Worm (Caenorhabditis elegans): ENCODE results near the gene oops-1.

Gene oops-1

DNA sequence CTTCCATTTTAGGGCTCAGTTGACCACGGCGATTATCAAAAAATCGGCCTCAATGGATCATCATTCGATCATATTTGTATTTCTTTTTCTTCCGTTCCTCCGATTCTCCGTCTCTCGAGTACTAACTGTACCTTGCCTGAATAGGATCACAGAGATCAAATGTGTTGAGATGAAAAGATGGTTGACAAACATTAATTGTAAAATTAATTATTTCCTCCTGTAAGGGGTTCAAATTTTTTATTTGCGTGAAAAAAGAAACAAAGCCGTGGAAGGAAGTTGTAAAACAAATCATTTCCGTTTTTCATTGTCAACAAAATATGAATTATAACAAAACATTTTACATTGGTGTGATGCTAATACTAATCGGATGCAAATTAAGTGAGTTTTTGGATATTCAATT is 22.9 kb downstream of the oops-1 start, which contains the start of gene C31H1.2:
Gene C31H1.2 (plus strand): TSS at position 301 of the 400 bp plus-strand sequence.
- TF ChIP-seq hmg-4 (GFP tag; optimal IDR thresholded peaks at IDR 0.05) (no peak), ceh-13 (GFP tag; optimal IDR thresholded peaks at IDR 0.05) (no peak), pes-1 (GFP tag; IDR thresholded peaks at IDR 0.05) (no peak), ceh-36 (tag; optimal IDR thresholded peaks at IDR 0.05) (no peak), F13C5.2 (tag; optimal IDR thresholded peaks at IDR 0.05) (no peak), tbx-11 (GFP tag; IDR thresholded peaks at IDR 0.05) (no peak), flt-1 (GFP tag; IDR thresholded peaks at IDR 0.05) (no peak)

DNA sequence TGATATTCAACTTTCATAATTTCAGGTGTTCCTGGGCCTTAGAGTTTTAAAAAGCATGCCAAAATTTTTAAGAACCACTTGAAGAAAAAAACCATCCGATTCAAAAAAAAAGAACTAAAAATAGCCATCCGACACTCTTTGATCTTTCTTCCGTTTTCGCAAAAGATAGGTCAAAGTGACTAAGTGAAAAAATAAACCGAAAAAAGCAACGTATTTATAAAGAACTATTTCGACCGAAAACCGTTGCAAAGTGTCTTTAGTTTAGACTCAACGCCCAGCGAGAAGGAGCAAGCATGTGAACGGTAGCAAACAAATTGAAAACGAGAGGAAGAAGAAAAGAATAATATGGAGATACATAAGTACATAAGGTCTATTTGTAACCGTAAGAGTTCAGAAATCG is 30.3 kb downstream of the oops-1 start:
- TF ChIP-seq B0310.2 (tag; optimal IDR thresholded peaks at IDR 0.05) (no peak), tbx-11 (GFP tag; IDR thresholded peaks at IDR 0.05) (no peak), ceh-13 (GFP tag; optimal IDR thresholded peaks at IDR 0.05) (no peak), hmbx-1 (tag; optimal IDR thresholded peaks at IDR 0.05) (no peak), ceh-36 (tag; optimal IDR thresholded peaks at IDR 0.05) (no peak), pes-1 (GFP tag; IDR thresholded peaks at IDR 0.05) (no peak), hnd-1 (tag; optimal IDR thresholded peaks at IDR 0.05) (no peak), scrt-1 (GFP tag; IDR thresholded peaks at IDR 0.05) (no peak), tbx-37 (GFP tag; conservative IDR thresholded peaks at IDR 0.05) (no peak), ets-7 (tag; optimal IDR thresholded peaks at IDR 0.05) (no peak), hmg-4 (GFP tag; optimal IDR thresholded peaks at IDR 0.05) (no peak), sea-1 (GFP tag; conservative IDR thresholded peaks at IDR 0.05) (no peak), F13C5.2 (tag; optimal IDR thresholded peaks at IDR 0.05) (no peak), ama-1 (optimal IDR thresholded peaks at IDR 0.05) (no peak)

DNA sequence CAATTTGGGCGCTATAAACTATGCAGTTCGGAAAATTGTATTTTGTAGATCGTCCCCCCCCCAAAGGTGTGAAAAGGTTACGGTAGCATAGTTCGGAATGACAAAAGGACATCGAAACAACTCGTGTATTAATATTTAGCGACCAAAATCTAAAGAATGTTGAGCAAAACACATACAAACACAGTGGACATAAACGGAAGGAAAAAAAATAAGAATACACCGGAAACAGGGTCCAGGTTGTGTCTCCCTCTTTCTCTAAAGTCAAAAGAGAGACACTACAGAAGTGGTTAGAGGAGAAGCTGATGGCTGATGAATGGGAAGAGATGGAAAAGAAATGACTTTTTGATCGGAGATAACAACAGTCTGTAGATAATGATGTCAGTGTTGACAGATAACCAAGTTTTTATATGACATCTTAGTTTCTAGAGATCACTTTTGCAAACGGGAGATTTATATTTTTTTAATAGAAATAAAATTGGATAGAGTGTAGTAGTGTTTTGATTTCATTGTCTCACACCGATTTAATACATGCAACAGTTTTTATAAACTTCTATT is 33.6 kb downstream of the oops-1 start:
- TF ChIP-seq hmg-4 (GFP tag; optimal IDR thresholded peaks at IDR 0.05) (no peak), tbx-11 (GFP tag; IDR thresholded peaks at IDR 0.05) (no peak), ceh-13 (GFP tag; optimal IDR thresholded peaks at IDR 0.05) (no peak), ceh-36 (tag; optimal IDR thresholded peaks at IDR 0.05) (no peak), tra-4 (tag; optimal IDR thresholded peaks at IDR 0.05) (no peak), aly-1 (tag; optimal IDR thresholded peaks at IDR 0.05) (no peak), sea-1 (GFP tag; conservative IDR thresholded peaks at IDR 0.05) (no peak), hmbx-1 (tag; optimal IDR thresholded peaks at IDR 0.05) (no peak)

DNA sequence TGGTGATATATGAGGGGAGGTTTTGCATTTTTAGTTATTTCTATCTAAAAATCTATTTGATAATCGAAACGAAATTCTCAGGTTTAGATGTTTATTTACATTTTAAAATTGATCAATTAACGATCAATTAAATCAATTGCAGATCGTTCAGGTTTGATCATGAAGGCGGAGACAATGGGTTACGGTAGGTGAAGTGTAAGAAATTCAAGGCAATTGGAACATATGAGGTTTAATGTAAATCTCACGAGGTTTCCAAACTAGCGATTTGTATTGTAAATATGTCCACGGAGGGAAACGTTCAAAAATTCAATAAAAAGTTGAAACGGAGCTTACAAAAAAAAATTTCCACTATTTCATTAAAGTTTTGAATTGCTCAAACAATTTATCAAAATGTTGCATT is 34.4 kb downstream of the oops-1 start:
- TF ChIP-seq pes-1 (GFP tag; IDR thresholded peaks at IDR 0.05) (no peak), sea-1 (GFP tag; conservative IDR thresholded peaks at IDR 0.05) (no peak), ama-1 (optimal IDR thresholded peaks at IDR 0.05) (no peak), tra-4 (tag; optimal IDR thresholded peaks at IDR 0.05) (no peak), tbx-37 (GFP tag; conservative IDR thresholded peaks at IDR 0.05) (no peak), flt-1 (GFP tag; IDR thresholded peaks at IDR 0.05) (no peak), B0310.2 (tag; optimal IDR thresholded peaks at IDR 0.05) (no peak), aly-1 (tag; optimal IDR thresholded peaks at IDR 0.05) (no peak), hmg-4 (GFP tag; optimal IDR thresholded peaks at IDR 0.05) (no peak), ets-7 (tag; optimal IDR thresholded peaks at IDR 0.05) (no peak), F13C5.2 (tag; optimal IDR thresholded peaks at IDR 0.05) (no peak)

DNA sequence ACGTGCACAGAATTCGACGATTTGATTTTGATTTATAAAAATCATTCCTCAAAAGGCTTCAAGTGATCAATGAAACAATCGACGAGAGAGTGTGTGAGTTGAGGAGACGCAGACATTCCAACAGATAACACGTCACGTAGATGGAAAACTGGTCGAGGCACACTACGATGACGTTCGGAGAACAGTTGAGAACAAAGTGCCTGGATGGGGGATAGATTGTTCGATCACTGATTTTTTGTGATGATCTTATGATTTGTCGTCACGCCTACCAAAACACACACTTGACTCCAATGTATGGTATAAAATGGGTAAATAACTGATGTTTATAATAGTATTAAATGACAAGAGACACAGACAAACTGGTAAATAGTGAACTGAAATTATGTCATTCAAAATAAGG is 35.6 kb downstream of the oops-1 start:
- TF ChIP-seq ama-1 (optimal IDR thresholded peaks at IDR 0.05) (no peak), tra-4 (tag; optimal IDR thresholded peaks at IDR 0.05) (no peak), scrt-1 (GFP tag; IDR thresholded peaks at IDR 0.05) (no peak), flt-1 (GFP tag; IDR thresholded peaks at IDR 0.05) (no peak), ets-7 (tag; optimal IDR thresholded peaks at IDR 0.05) (no peak), tbx-11 (GFP tag; IDR thresholded peaks at IDR 0.05) (no peak), sea-1 (GFP tag; conservative IDR thresholded peaks at IDR 0.05) (no peak), B0310.2 (tag; optimal IDR thresholded peaks at IDR 0.05) (no peak), ceh-36 (tag; optimal IDR thresholded peaks at IDR 0.05) (no peak), F13C5.2 (tag; optimal IDR thresholded peaks at IDR 0.05) (no peak), ceh-13 (GFP tag; optimal IDR thresholded peaks at IDR 0.05) (no peak), hnd-1 (tag; optimal IDR thresholded peaks at IDR 0.05) (no peak), tbx-37 (GFP tag; conservative IDR thresholded peaks at IDR 0.05) (no peak), hmg-4 (GFP tag; optimal IDR thresholded peaks at IDR 0.05) (no peak), aly-1 (tag; optimal IDR thresholded peaks at IDR 0.05) (no peak), pes-1 (GFP tag; IDR thresholded peaks at IDR 0.05) (no peak), hmbx-1 (tag; optimal IDR thresholded peaks at IDR 0.05) (no peak)

DNA sequence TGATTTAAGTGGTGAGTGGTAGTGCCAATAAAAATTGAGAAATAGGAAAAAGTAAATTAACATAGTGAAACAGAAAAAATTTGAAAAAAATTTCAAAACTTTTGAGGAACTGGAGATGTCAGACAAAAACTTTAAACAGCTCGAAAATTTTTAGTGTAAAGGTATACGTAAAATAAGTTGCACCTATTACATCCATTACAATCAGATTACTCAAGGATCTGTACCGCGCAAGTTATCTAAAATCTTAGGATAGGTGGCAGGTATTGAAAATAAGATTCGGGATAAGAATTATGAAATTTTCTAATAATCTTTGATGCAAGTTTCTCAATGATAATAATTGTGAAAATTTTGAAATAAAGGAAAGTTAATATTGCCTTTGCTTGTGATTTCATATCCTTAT is 47.1 kb downstream of the oops-1 start:
- no peak for TF ChIP-seq ets-7 (tag; optimal IDR thresholded peaks at IDR 0.05)
- no peak for TF ChIP-seq tbx-37 (GFP tag; conservative IDR thresholded peaks at IDR 0.05)
- TF ChIP-seq aly-1 (tag; optimal IDR thresholded peaks at IDR 0.05): no peak
- no peak for TF ChIP-seq flt-1 (GFP tag; IDR thresholded peaks at IDR 0.05)
- TF ChIP-seq ama-1 (optimal IDR thresholded peaks at IDR 0.05): no peak
- no peak for TF ChIP-seq hmg-4 (GFP tag; optimal IDR thresholded peaks at IDR 0.05)

DNA sequence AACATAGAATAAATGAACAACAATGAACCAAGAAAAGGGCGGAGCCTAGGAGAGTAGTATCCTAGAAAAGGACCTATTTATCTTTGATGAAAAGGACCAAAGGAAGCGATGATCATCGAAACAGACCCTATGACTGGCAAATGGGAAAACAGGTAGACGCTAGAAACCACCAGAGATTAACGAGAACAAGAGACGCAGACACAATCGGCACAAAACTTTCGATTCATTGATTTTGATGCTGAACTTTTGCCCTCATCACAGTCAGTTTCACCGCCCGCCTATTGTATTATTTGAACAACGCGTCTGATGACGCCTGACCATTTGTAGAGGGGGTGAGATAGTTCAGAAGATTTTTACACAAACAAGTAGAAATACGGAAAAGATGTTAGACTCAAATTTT is 48.3 kb downstream of the oops-1 start:
- no peak for TF ChIP-seq tbx-37 (GFP tag; conservative IDR thresholded peaks at IDR 0.05)
- no peak for TF ChIP-seq flt-1 (GFP tag; IDR thresholded peaks at IDR 0.05)
- TF ChIP-seq ama-1 (optimal IDR thresholded peaks at IDR 0.05): no peak
- no peak for TF ChIP-seq pes-1 (GFP tag; IDR thresholded peaks at IDR 0.05)
- no peak for TF ChIP-seq aly-1 (tag; optimal IDR thresholded peaks at IDR 0.05)
- no peak for TF ChIP-seq hmbx-1 (tag; optimal IDR thresholded peaks at IDR 0.05)
- no peak for TF ChIP-seq tra-4 (tag; optimal IDR thresholded peaks at IDR 0.05)
- TF ChIP-seq tbx-11 (GFP tag; IDR thresholded peaks at IDR 0.05): no peak
- TF ChIP-seq hnd-1 (tag; optimal IDR thresholded peaks at IDR 0.05): no peak
- TF ChIP-seq F13C5.2 (tag; optimal IDR thresholded peaks at IDR 0.05): no peak
- TF ChIP-seq ets-7 (tag; optimal IDR thresholded peaks at IDR 0.05): no peak

DNA sequence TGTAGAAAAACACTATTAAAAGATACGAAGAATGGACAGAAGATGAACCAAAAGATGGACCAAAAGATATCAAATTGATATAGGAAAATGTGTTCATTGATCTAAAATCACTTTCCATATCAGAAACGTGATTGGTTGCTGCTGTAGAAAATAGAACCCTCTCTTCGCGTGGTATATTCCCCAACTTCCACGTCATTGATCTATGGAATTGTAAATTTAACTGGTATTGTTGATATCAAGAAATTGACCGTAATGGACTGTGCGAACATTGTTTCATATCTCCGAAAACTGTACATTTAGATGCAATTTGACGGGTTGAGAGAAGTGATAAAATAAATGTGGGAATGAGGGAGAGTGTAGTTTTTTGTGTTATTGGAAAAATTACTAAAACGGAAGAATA is 49.5 kb downstream of the oops-1 start:
- no peak for TF ChIP-seq ceh-13 (GFP tag; optimal IDR thresholded peaks at IDR 0.05)
- TF ChIP-seq ama-1 (optimal IDR thresholded peaks at IDR 0.05): no peak
